Worm (Caenorhabditis elegans) whole organism, L3 larva: ENCODE data around the gene pde-3.

ENCODE experiments used
- R02D3.7 ChIP-seq: fragments of 150-350 bp; optimal IDR thresholded peaks from 2 replicates; lab custom pipeline; 2014; ENCODE audit warnings: missing biosample characterization, missing genetic modification characterization
- ceh-16 ChIP-seq: sonication (generic microtip); optimal IDR thresholded peaks from 2 replicates; lab custom pipeline; 2017; ENCODE audit warnings: missing biosample characterization, missing genetic modification characterization
- ceh-28 ChIP-seq: fragments of 150-350 bp; optimal IDR thresholded peaks from 2 replicates; lab custom pipeline; 2014; ENCODE audit warnings: missing biosample characterization, missing genetic modification reagents, missing genetic modification characterization
- ceh-82 ChIP-seq: fragments of 150-350 bp; optimal IDR thresholded peaks from 2 replicates; lab custom pipeline; 2014; ENCODE audit warnings: missing biosample characterization, missing genetic modification characterization
- ceh-9 ChIP-seq: sonication (generic microtip); optimal IDR thresholded peaks from 2 replicates; lab custom pipeline; 2018; ENCODE audit warnings: missing biosample characterization, missing genetic modification characterization
- daf-12 ChIP-seq: fragments of 150-350 bp; optimal IDR thresholded peaks from 2 replicates; lab custom pipeline; 2014; ENCODE audit warnings: missing biosample characterization, missing genetic modification reagents, missing genetic modification characterization
- egl-5 ChIP-seq: fragments of 150-350 bp; optimal IDR thresholded peaks from 2 replicates; lab custom pipeline; 2017; ENCODE audit warnings: missing biosample characterization, missing genetic modification reagents, missing genetic modification characterization, inconsistent platforms
- elt-1 ChIP-seq: fragments of 150-350 bp; optimal IDR thresholded peaks from 2 replicates; lab custom pipeline; 2014; ENCODE audit warnings: missing biosample characterization, missing genetic modification characterization
- elt-2 ChIP-seq: sonication (generic microtip); optimal IDR thresholded peaks from 2 replicates; lab custom pipeline; 2016; ENCODE audit warnings: missing genetic modification reagents, mild to moderate bottlenecking, missing genetic modification characterization, missing compliant biosample characterization
- eor-1 ChIP-seq, 2 experiments: fragments of 150-350 bp; optimal IDR thresholded peaks; 2 replicates each; lab custom pipeline; 2014 to 2018; ENCODE audit warnings: missing biosample characterization in 2 of 2, missing genetic modification characterization in 2 of 2
- fkh-10 ChIP-seq: sonication (generic microtip); optimal IDR thresholded peaks from 2 replicates; lab custom pipeline; 2017; ENCODE audit warnings: missing biosample characterization, missing genetic modification reagents, missing genetic modification characterization
- jun-1 ChIP-seq: fragments of 150-350 bp; optimal IDR thresholded peaks from 2 replicates; lab custom pipeline; 2014; ENCODE audit warnings: missing biosample characterization, missing genetic modification reagents, missing genetic modification characterization
- lin-15B ChIP-seq: fragments of 150-350 bp; optimal IDR thresholded peaks from 2 replicates; lab custom pipeline; 2014; ENCODE audit warnings: missing biosample characterization, missing genetic modification characterization
- nfya-1 ChIP-seq: sonication (generic microtip); optimal IDR thresholded peaks from 2 replicates; lab custom pipeline; 2017; ENCODE audit warnings: missing genetic modification characterization, mild to moderate bottlenecking, missing compliant biosample characterization, antibody characterized with exemption, moderate library complexity; ENCODE audit not compliant: insufficient read depth
- nhr-11 ChIP-seq: fragments of 150-350 bp; optimal IDR thresholded peaks from 2 replicates; lab custom pipeline; 2014; ENCODE audit warnings: missing biosample characterization, missing genetic modification characterization
- nhr-12 ChIP-seq: fragments of 150-350 bp; optimal IDR thresholded peaks from 2 replicates; lab custom pipeline; 2014; ENCODE audit warnings: missing biosample characterization, missing genetic modification characterization
- nhr-25 ChIP-seq: sonication (generic microtip); optimal IDR thresholded peaks from 2 replicates; lab custom pipeline; 2017; ENCODE audit warnings: missing biosample characterization, missing genetic modification characterization
- nhr-28 ChIP-seq: fragments of 150-350 bp; optimal IDR thresholded peaks from 2 replicates; lab custom pipeline; 2014; ENCODE audit warnings: missing biosample characterization, missing genetic modification characterization
- nhr-43 ChIP-seq: sonication (generic microtip); optimal IDR thresholded peaks from 2 replicates; lab custom pipeline; 2016; ENCODE audit warnings: mild to moderate bottlenecking, missing genetic modification characterization, missing compliant biosample characterization; ENCODE audit not compliant: poor library complexity, severe bottlenecking
- nhr-76 ChIP-seq: fragments of 150-350 bp; sonication (generic microtip); optimal IDR thresholded peaks from 5 replicates; lab custom pipeline; 2014; ENCODE audit warnings: missing biosample characterization, missing genetic modification characterization
- pha-4 ChIP-seq: fragments of 150-350 bp; optimal IDR thresholded peaks from 2 replicates; lab custom pipeline; 2014; ENCODE audit warnings: missing biosample characterization, missing genetic modification reagents, missing genetic modification characterization
- pqm-1 ChIP-seq: fragments of 150-350 bp; optimal IDR thresholded peaks from 2 replicates; lab custom pipeline; 2017; ENCODE audit warnings: missing biosample characterization, missing genetic modification characterization, inconsistent platforms
- snpc-4 ChIP-seq: fragments of 150-350 bp; optimal IDR thresholded peaks from 2 replicates; lab custom pipeline; 2014; ENCODE audit warnings: missing biosample characterization, missing genetic modification characterization
- tbx-2 ChIP-seq: sonication (generic microtip); optimal IDR thresholded peaks from 2 replicates; lab custom pipeline; 2016; ENCODE audit warnings: mild to moderate bottlenecking, missing genetic modification characterization, missing compliant biosample characterization
- zag-1 ChIP-seq: fragments of 150-350 bp; optimal IDR thresholded peaks from 2 replicates; lab custom pipeline; 2014; ENCODE audit warnings: missing biosample characterization, missing genetic modification characterization

pde-3 gene

DNA sequence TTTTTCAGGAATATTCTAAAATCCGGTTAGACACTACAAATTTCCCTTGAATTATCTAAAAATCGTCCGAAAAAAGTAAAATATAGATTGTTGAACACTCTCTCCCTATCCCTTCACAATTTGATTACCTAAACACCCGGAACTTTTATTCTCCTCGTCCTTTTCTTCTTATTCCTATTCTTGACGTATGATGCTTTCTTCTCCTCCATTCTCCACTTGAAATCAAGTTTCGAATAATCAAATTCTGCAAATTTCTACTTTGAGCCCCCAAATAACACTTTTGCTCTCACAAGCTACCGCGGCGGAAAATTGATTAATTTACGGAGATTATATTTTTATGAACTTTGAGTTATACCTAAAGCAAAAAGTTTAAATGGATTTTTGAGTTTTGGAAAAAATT is 18.8 kb downstream of the pde-3 start:
- TF ChIP-seq ceh-28 (no peak), nhr-12 (tag; lab: Kevin White, UChicago) (no peak), fkh-10 (GFP tag; lab: Kevin White, UChicago) (peak; percentile 97), pha-4 (tag; lab: Kevin White, UChicago) (no peak), egl-5 (tag; lab: Kevin White, UChicago) (no peak), ceh-9 (no peak), nhr-11 (no peak)
- TF ChIP-seq, all 47 proteins: peak for 1

DNA sequence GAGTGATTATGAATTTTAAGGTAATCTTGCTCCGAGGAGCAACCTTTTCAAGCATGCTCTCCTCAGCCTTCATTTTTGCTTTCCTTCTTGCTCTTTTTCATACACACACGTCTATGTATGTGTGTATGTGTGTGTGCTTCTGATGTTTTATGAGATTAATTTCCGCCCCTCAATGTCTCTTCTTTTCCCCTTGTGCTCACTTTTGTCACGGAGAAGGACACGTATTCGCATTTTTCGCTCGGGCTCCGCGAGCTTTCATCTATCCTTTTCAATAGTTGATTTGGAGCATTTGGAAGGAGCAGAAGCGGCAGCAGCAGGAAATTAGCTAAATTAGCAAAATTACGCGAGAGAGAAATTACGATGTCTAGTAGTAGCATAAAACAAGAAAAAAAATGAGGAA is 20.8 kb downstream of the pde-3 start:
- TF ChIP-seq nhr-28 (tag; lab: Kevin White, UChicago) (no peak), eor-1 (tag; optimal IDR thresholded peaks at IDR 0.05; lab: Kevin White, UChicago) (no peak), ceh-16 (no peak), elt-1 (no peak), elt-2 (tag; lab: Kevin White, UChicago) (no peak), zag-1 (tag; lab: Kevin White, UChicago) (no peak), nhr-76 (tag; lab: Kevin White, UChicago) (no peak), ceh-9 (no peak), nhr-43 (tag; lab: Kevin White, UChicago) (no peak), R02D3.7 (tag; lab: Kevin White, UChicago) (no peak), daf-12 (tag; lab: Kevin White, UChicago) (no peak), ceh-28 (no peak), tbx-2 (tag; lab: Kevin White, UChicago) (no peak), lin-15B (no peak)

DNA sequence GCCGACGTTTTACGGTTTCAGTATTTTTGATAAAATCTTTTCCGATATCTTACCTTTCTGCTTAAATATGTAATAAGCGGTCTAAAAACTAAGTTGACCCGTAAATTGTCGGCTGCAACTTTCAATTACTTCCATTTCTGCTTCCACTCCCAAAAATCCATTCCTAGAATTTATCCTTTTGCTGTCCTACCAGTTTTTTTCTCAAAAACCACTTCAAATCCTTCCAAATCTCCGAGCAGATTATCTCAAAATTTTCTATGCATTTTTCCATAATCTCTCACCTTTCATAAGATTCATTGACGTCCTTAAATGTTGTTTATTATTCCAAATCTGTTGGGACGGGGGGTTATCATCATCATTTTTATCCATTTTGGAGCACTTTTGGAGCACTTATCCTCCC is 21.5 kb downstream of the pde-3 start:
- no peak for TF ChIP-seq nhr-25 (tag; lab: Kevin White, UChicago)

DNA sequence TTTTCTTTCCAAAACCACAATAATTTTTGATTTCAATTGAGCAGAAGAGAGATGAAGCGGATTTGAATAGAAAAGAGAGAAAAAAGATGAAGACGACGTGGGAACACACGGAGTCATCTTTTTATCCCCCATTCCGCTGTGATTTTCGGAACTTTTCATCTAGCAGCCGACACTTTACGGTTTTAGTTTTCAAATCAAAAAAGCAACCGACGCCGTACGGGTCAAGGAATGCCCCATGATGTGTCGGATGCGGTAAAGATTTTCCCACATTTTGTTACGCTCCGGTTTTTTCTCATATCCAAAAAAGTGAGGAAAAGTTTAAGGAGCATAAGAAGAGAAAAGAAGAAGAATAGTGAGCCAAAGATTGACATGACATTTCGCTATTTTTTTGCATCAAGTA is 26.0 kb downstream of the pde-3 start:
- TF ChIP-seq nfya-1 (tag; lab: Kevin White, UChicago) (no peak), snpc-4 (tag; lab: Kevin White, UChicago) (peak; percentile 89)
- TF ChIP-seq, all 47 proteins: peak for 1

DNA sequence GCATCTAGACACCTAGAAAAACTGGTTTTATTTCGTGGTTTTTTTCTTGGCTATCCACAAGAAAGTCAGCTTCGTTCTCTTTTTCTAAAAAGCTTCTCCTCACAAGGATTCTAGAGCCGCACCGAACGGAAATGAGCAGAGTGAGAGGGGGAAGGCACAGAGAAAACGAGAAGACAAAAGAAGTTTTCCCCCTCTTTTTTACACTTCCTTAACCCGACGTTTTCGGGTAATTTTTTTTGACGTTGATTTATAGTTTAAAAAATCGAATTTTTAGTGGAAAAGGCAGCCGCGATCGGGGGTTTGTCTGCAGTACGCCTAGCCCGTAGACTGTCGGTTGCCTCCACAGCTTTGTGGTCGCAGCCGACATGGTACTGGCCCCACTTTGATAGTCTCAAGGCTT is 27.0 kb downstream of the pde-3 start:
- TF ChIP-seq tbx-2 (tag; lab: Kevin White, UChicago) = no peak
- no peak for TF ChIP-seq nhr-28 (tag; lab: Kevin White, UChicago)
- peak; percentile 72 for TF ChIP-seq fkh-10 (GFP tag; lab: Kevin White, UChicago)

DNA sequence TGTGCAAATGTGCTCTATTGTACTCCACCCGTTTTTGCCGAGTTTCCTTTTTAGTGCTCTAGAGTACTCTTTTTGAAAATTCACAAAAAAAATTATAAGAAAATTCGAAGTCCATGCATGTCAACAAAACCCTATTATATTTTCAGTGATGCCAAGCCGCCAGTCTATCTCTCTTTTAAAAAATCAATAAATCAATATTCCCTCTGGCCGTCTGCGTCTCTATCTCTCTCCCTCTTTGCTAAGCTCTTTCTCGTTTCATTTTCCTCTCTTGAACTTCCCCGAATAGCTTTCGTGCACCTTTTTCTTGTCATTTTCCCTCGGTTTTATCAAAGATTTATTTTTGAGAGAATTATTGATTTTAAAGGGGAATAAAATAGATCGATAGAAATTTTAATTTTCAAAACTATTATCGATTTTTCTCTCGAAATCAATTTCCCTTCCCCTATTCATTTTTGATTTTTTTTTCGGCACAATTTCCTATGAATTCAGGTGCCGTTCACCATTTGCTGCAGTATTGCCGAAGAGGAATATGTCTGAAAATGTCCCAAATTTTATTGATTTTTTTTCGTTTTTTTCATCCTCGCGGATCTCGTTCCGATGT is 33.1 kb downstream of the pde-3 start:
- no peak for TF ChIP-seq ceh-82 (tag; lab: Kevin White, UChicago)
- no peak for TF ChIP-seq elt-1
- no peak for TF ChIP-seq egl-5 (tag; lab: Kevin White, UChicago)
- no peak for TF ChIP-seq ceh-16
- no peak for TF ChIP-seq lin-15B
- TF ChIP-seq ceh-28 = peak; percentile 82

DNA sequence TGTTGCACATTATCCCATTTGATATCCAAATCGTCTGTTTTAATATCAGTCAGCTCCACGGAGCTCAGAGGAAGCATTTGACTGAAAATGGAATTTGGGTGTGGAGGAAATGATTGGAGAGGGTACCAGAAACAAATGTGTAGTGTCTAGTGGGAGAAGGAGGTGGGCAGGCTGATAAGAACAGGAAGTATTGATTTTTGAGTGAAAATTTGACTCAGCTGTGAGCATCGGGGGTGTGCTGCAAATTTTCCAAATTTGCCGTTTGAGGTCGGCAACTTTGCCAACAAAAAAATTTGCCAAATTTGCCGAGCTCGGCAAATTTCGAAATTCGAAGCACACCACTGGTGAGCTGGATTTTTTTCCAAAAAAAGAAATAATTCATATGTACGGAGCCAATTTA is 38.6 kb downstream of the pde-3 start, which contains the start of gene Y53F4B.1:
Gene Y53F4B.1 (minus strand): TSS at position 101 of the 400 bp plus-strand sequence.
- TF ChIP-seq nfya-1 (tag; lab: Kevin White, UChicago) = no peak
- TF ChIP-seq elt-2 (tag; lab: Kevin White, UChicago) = peak; percentile 32

DNA sequence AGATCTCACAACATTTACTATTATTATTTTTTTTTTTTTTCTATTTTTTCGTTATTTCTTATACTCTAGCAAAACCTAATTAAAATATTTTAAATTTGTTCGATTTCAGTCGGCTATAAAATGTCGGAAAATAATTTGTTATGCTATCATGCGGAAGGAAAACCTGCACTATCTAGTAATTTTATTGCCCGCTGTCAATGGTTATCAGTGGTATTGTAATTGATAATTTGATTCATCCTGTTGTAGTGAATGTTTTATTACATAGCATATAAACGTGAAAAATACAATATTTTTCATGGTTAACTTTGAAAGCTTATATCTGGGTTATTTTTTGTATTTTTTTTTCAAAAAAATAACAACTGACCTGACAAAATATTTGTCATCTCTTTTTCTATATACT is 39.8 kb downstream of the pde-3 start:
- TF ChIP-seq jun-1 (tag; lab: Kevin White, UChicago) (peak; percentile 81), lin-15B (no peak), pqm-1 (peak; percentile 54), elt-2 (tag; lab: Kevin White, UChicago) (peak; percentile 90), pha-4 (tag; lab: Kevin White, UChicago) (peak; percentile 9)
